Fruit fly (Drosophila melanogaster) whole organism, pupa: Measurements from ENCODE around the gene Alr.

Experiments
- CG10348 ChIP-seq: fragments of 200-800 bp; sonication (Bioruptor generic); IDR thresholded peaks from 2 replicates; pipeline ENCODE4 v1.3.6; 2022; ENCODE audit warnings: missing biosample characterization, missing genetic modification characterization
- CG12605 ChIP-seq: fragments of 200-800 bp; sonication (Bioruptor generic); IDR thresholded peaks from 2 replicates; pipeline ENCODE4 v1.3.6; 2022; ENCODE audit warnings: missing biosample characterization, missing genetic modification characterization
- CG13204 ChIP-seq: fragments of 200-800 bp; sonication (Bioruptor generic); optimal IDR thresholded peaks from 2 replicates; lab custom pipeline; 2018; ENCODE audit warnings: missing biosample characterization, mild to moderate bottlenecking, missing genetic modification characterization, moderate library complexity
- CG14655 ChIP-seq: fragments of 200-800 bp; sonication (Bioruptor generic); optimal IDR thresholded peaks from 3 replicates; lab custom pipeline; 2017; ENCODE audit warnings: mild to moderate bottlenecking, missing biosample characterization, missing genetic modification reagents, missing genetic modification characterization
- CG15710 ChIP-seq: fragments of 200-800 bp; sonication (Bioruptor generic); optimal IDR thresholded peaks from 2 replicates; lab custom pipeline; 2018; ENCODE audit warnings: missing biosample characterization, mild to moderate bottlenecking, missing genetic modification characterization, moderate library complexity
- CG17806 ChIP-seq: fragments of 200-800 bp; sonication (Bioruptor generic); optimal IDR thresholded peaks from 2 replicates; lab custom pipeline; 2018; ENCODE audit warnings: missing biosample characterization, mild to moderate bottlenecking, missing genetic modification characterization, moderate library complexity
- CG32121 ChIP-seq: fragments of 200-800 bp; sonication (Bioruptor generic); IDR thresholded peaks from 2 replicates; pipeline ENCODE4 v1.3.6; 2022; ENCODE audit warnings: missing biosample characterization, missing genetic modification characterization
- CG34367 ChIP-seq: fragments of 200-800 bp; sonication (Bioruptor generic); optimal IDR thresholded peaks from 2 replicates; lab custom pipeline; 2018; ENCODE audit warnings: missing biosample characterization, mild to moderate bottlenecking, missing genetic modification characterization
- CG4496 ChIP-seq: fragments of 200-800 bp; sonication (Bioruptor generic); IDR thresholded peaks from 3 replicates; pipeline ENCODE4 v1.3.6; 2022; ENCODE audit warnings: missing biosample characterization, missing genetic modification characterization
- CG8159 ChIP-seq: fragments of 200-800 bp; sonication (Bioruptor generic); optimal IDR thresholded peaks from 3 replicates; lab custom pipeline; 2018; ENCODE audit warnings: missing biosample characterization, mild to moderate bottlenecking, missing genetic modification characterization, moderate library complexity
- CG8301 ChIP-seq: fragments of 200-800 bp; sonication (Bioruptor generic); optimal IDR thresholded peaks from 2 replicates; lab custom pipeline; 2018; ENCODE audit warnings: missing biosample characterization, mild to moderate bottlenecking, missing genetic modification characterization
- CG9948 ChIP-seq: fragments of 200-800 bp; sonication (Bioruptor generic); optimal IDR thresholded peaks from 2 replicates; lab custom pipeline; 2018; ENCODE audit warnings: missing biosample characterization, mild to moderate bottlenecking, missing genetic modification characterization, moderate library complexity
- D1 ChIP-seq: fragments of 200-800 bp; sonication (Bioruptor generic); optimal IDR thresholded peaks from 2 replicates; lab custom pipeline; 2018; ENCODE audit warnings: missing biosample characterization, mild to moderate bottlenecking, missing genetic modification characterization, moderate library complexity
- EcR ChIP-seq: fragments of 200-800 bp; sonication (Bioruptor generic); optimal IDR thresholded peaks from 3 replicates; lab custom pipeline; 2019; ENCODE audit warnings: missing biosample characterization, missing genetic modification characterization, mild to moderate bottlenecking, moderate library complexity, missing genetic modification reagents
- Ets98B ChIP-seq: fragments of 200-800 bp; sonication (Bioruptor generic); IDR thresholded peaks from 2 replicates; pipeline ENCODE4 v1.3.6; 2022; ENCODE audit warnings: missing biosample characterization, missing genetic modification characterization
- Pif1A ChIP-seq: fragments of 200-800 bp; sonication (Bioruptor generic); optimal IDR thresholded peaks from 3 replicates; lab custom pipeline; 2016; ENCODE audit warnings: missing biosample characterization, missing genetic modification characterization
- Pif1B ChIP-seq: fragments of 200-800 bp; sonication (Bioruptor generic); optimal IDR thresholded peaks from 3 replicates; lab custom pipeline; 2016; ENCODE audit warnings: missing biosample characterization, missing genetic modification characterization
- Snoo ChIP-seq: fragments of 200-800 bp; sonication (Bioruptor generic); optimal IDR thresholded peaks from 3 replicates; lab custom pipeline; 2017; ENCODE audit warnings: missing biosample characterization, mild to moderate bottlenecking, missing genetic modification characterization, inconsistent platforms
- fd96Ca ChIP-seq: fragments of 200-800 bp; sonication (Bioruptor generic); IDR thresholded peaks from 3 replicates; pipeline ENCODE4 v1.3.6; 2022; ENCODE audit warnings: missing biosample characterization, missing genetic modification characterization
- gl ChIP-seq: fragments of 200-800 bp; sonication (Bioruptor generic); optimal IDR thresholded peaks from 2 replicates; lab custom pipeline; 2018; ENCODE audit warnings: missing biosample characterization, mild to moderate bottlenecking, missing genetic modification characterization
- rn ChIP-seq: fragments of 200-800 bp; sonication (Bioruptor generic); IDR thresholded peaks from 2 replicates; pipeline ENCODE4 v1.3.6; 2022; ENCODE audit warnings: missing biosample characterization, missing genetic modification characterization

Gene Alr

dm6 chrX:19716325-19716917 lies 31.7 kb upstream of the Alr start:
- TF ChIP-seq fd96Ca (GFP tag; lab: Robert Waterston, UW): no peak

dm6 chrX:19717041-19717440 lies 31.1 kb upstream of the Alr start:
- no peak for TF ChIP-seq CG12605 (GFP tag; lab: Robert Waterston, UW)
- TF ChIP-seq EcR (GFP tag; lab: Kevin White, UChicago): no peak
- no peak for TF ChIP-seq CG8301 (tag; lab: Kevin White, UChicago)
- no peak for TF ChIP-seq gl (tag; lab: Kevin White, UChicago)
- TF ChIP-seq CG32121 (GFP tag; lab: Robert Waterston, UW): no peak
- TF ChIP-seq rn (GFP tag; lab: Robert Waterston, UW): no peak
- TF ChIP-seq CG34367: no peak
- no peak for TF ChIP-seq CG9948 (tag; lab: Kevin White, UChicago)
- TF ChIP-seq CG15710 (tag; lab: Kevin White, UChicago): no peak

- no peak for TF ChIP-seq Ets98B
- TF ChIP-seq CG12605 (GFP tag; lab: Robert Waterston, UW): 0 out of 2 replicates have a peak, but pooled peaks have one; percentile 27
These were observed 29.8 kb upstream of the Alr start, which contains the start of gene CG12531 for dm6 chrX:19717988-19718973. Gene CG12531, plus strand, starts transcription at chrX:19718923.

dm6 chrX:19730844-19731243 lies 17.3 kb upstream of the Alr start, which contains the start of gene AP-1-2beta:
Gene AP-1-2beta, plus strand, starts transcription at chrX:19731004.
- TF ChIP-seq CG4496 (GFP tag; lab: Robert Waterston, UW) (no peak), rn (GFP tag; lab: Robert Waterston, UW) (no peak), Snoo (tag; lab: Kevin White, UChicago) (no peak), CG14655 (no peak), CG9948 (tag; lab: Kevin White, UChicago) (no peak), Ets98B (no peak)

dm6 chrX:19735270-19735669 lies 12.8 kb upstream of the Alr start, which contains the start of gene CG14234:
Gene CG14234, plus strand, starts transcription at chrX:19735570.
- TF ChIP-seq CG4496 (GFP tag; lab: Robert Waterston, UW) (no peak), CG9948 (tag; lab: Kevin White, UChicago) (no peak), gl (tag; lab: Kevin White, UChicago) (no peak), CG34367 (no peak), fd96Ca (GFP tag; lab: Robert Waterston, UW) (no peak), CG8301 (tag; lab: Kevin White, UChicago) (no peak), CG15710 (tag; lab: Kevin White, UChicago) (no peak), Snoo (tag; lab: Kevin White, UChicago) (no peak), CG13204 (GFP tag; lab: Kevin White, UChicago) (no peak), CG32121 (GFP tag; lab: Robert Waterston, UW) (no peak), CG8159 (no peak), Pif1B (GFP tag; lab: Kevin White, UChicago) (no peak), CG12605 (GFP tag; lab: Robert Waterston, UW) (no peak), Pif1A (GFP tag; lab: Kevin White, UChicago) (no peak)

dm6 chrX:19737872-19738271 lies 10.2 kb upstream of the Alr start:
- TF ChIP-seq CG9948 (tag; lab: Kevin White, UChicago) (no peak), CG14655 (no peak), CG8159 (no peak), CG8301 (tag; lab: Kevin White, UChicago) (no peak), Snoo (tag; lab: Kevin White, UChicago) (no peak), CG32121 (GFP tag; lab: Robert Waterston, UW) (no peak), CG17806 (tag; lab: Kevin White, UChicago) (no peak), gl (tag; lab: Kevin White, UChicago) (no peak), CG34367 (no peak), EcR (GFP tag; lab: Kevin White, UChicago) (no peak), Pif1A (GFP tag; lab: Kevin White, UChicago) (no peak), D1 (tag; lab: Kevin White, UChicago) (no peak), rn (GFP tag; lab: Robert Waterston, UW) (no peak), CG13204 (GFP tag; lab: Kevin White, UChicago) (no peak)

- peak; percentile 11 for TF ChIP-seq CG17806 (tag; lab: Kevin White, UChicago)
- peak; percentile 46; the same call in 1 of the 2 replicates for TF ChIP-seq Ets98B
- peak; percentile 37 for TF ChIP-seq Snoo (tag; lab: Kevin White, UChicago)
- no peak for TF ChIP-seq CG9948 (tag; lab: Kevin White, UChicago)
- TF ChIP-seq Pif1A (GFP tag; lab: Kevin White, UChicago): no peak
- TF ChIP-seq CG15710 (tag; lab: Kevin White, UChicago): peak; percentile 25
- TF ChIP-seq EcR (GFP tag; lab: Kevin White, UChicago): peak; percentile 22
- peak; percentile 25 for TF ChIP-seq CG8159
- TF ChIP-seq rn (GFP tag; lab: Robert Waterston, UW): no peak
- TF ChIP-seq CG34367: no peak
- TF ChIP-seq CG13204 (GFP tag; lab: Kevin White, UChicago): no peak
- TF ChIP-seq fd96Ca (GFP tag; lab: Robert Waterston, UW): peak; percentile 68
- peak; percentile 21; the same call in 1 of the 3 replicates for TF ChIP-seq CG4496 (GFP tag; lab: Robert Waterston, UW)
- no peak for TF ChIP-seq CG14655
- no peak for TF ChIP-seq D1 (tag; lab: Kevin White, UChicago)
- TF ChIP-seq CG8301 (tag; lab: Kevin White, UChicago): no peak
- TF ChIP-seq CG32121 (GFP tag; lab: Robert Waterston, UW): no peak
- peak; percentile 7 for TF ChIP-seq gl (tag; lab: Kevin White, UChicago)
- no peak for TF ChIP-seq CG10348 (GFP tag; lab: Robert Waterston, UW)
- TF ChIP-seq Pif1B (GFP tag; lab: Kevin White, UChicago): no peak
- peak; percentile 38; the same call in 1 of the 2 replicates for TF ChIP-seq CG12605 (GFP tag; lab: Robert Waterston, UW)
These were observed 4.1 kb upstream of the Alr start, which contains the start of the genes CG18809, COX6B, CG33932 and Rpp20 for dm6 chrX:19744003-19744488. Gene CG18809, minus strand, starts transcription at chrX:19744335. Gene COX6B, minus strand, starts transcription at chrX:19744335. Gene CG33932, plus strand, starts transcription at chrX:19744431. Gene Rpp20, plus strand, starts transcription at chrX:19744431.
